Worm (Caenorhabditis elegans): ENCODE measurements around the gene str-13.

DNA sequence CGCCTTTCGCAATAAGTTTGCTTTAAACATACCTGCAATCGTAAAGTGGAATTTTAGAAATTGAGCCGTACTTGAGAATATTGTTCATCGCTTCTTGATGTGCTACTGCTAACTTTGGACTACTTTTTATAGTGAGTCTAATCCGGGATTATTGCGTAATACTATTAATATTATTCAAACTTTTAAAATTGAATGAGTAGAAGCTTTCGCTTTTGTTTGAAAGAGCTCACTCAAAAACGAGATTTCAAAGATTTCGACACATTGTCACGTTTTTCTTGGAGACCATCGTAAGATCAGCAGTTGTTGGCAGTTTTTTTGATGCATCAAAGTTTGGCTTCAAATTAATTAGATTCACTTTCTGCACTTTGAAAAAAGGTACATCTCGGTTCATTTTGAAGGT lies 13.5 kb downstream of the str-13 start, which contains the start of gene srt-28:
- TF ChIP-seq skn-1 (tag; optimal IDR thresholded peaks at IDR 0.05) (no peak), ama-1 (optimal IDR thresholded peaks at IDR 0.05) (no peak), egl-13 (tag; optimal IDR thresholded peaks at IDR 0.05) (no peak), sptf-1 (tag; optimal IDR thresholded peaks at IDR 0.05) (no peak), ces-1 (GFP tag; optimal IDR thresholded peaks at IDR 0.05) (no peak), unc-98 (GFP tag; IDR thresholded peaks at IDR 0.05) (no peak), vab-15 (tag; optimal IDR thresholded peaks at IDR 0.05) (no peak), fkh-4 (tag; optimal IDR thresholded peaks at IDR 0.05; ENCODE audit: borderline replicate concordance) (no peak), lin-13 (GFP tag; optimal IDR thresholded peaks at IDR 0.05) (no peak), pqm-1 (tag; optimal IDR thresholded peaks at IDR 0.05) (no peak), C34B4.2 (tag; optimal IDR thresholded peaks at IDR 0.05) (no peak)
